Fruit fly (Drosophila melanogaster) whole organism, prepupa: ENCODE data around the gene CG8117.

Source experiments
- CG11294 ChIP-seq: fragments of 200-800 bp; sonication (Bioruptor generic); IDR thresholded peaks from 2 replicates; pipeline ENCODE4 v1.3.6; 2022; ENCODE audit warnings: missing biosample characterization, missing genetic modification characterization
- CG11762 ChIP-seq: fragments of 200-800 bp; sonication (Bioruptor generic); optimal IDR thresholded peaks from 3 replicates; lab custom pipeline; 2016; ENCODE audit warnings: missing biosample characterization, missing genetic modification characterization; ENCODE audit not compliant: insufficient read depth
- CG11902 ChIP-seq: fragments of 200-800 bp; sonication (Bioruptor generic); optimal IDR thresholded peaks from 3 replicates; lab custom pipeline; 2016; ENCODE audit warnings: missing biosample characterization, missing genetic modification characterization
- CG15336 ChIP-seq: fragments of 200-800 bp; sonication (Bioruptor generic); IDR thresholded peaks from 2 replicates; pipeline ENCODE4 v1.3.6; 2022; ENCODE audit warnings: missing biosample characterization, missing genetic modification characterization
- CG1621 ChIP-seq: fragments of 200-800 bp; sonication (Bioruptor generic); optimal IDR thresholded peaks from 3 replicates; lab custom pipeline; 2018; ENCODE audit warnings: missing biosample characterization, mild to moderate bottlenecking, missing genetic modification characterization
- CG3032 ChIP-seq: fragments of 200-800 bp; optimal IDR thresholded peaks from 2 replicates; lab custom pipeline; 2019; ENCODE audit warnings: missing biosample characterization, mild to moderate bottlenecking, missing genetic modification characterization, moderate library complexity
- CG32006 ChIP-seq: fragments of 200-800 bp; sonication (Bioruptor generic); optimal IDR thresholded peaks from 3 replicates; lab custom pipeline; 2017; ENCODE audit warnings: missing biosample characterization, mild to moderate bottlenecking, missing genetic modification characterization
- CG3919 ChIP-seq: fragments of 200-800 bp; sonication (Bioruptor generic); optimal IDR thresholded peaks from 3 replicates; lab custom pipeline; 2016; ENCODE audit warnings: missing biosample characterization, missing genetic modification characterization
- CG6163 ChIP-seq: fragments of 200-800 bp; sonication (Bioruptor generic); IDR thresholded peaks from 3 replicates; pipeline ENCODE4 v1.3.6; 2022; ENCODE audit warnings: missing biosample characterization, missing genetic modification characterization
- CG6276 ChIP-seq: fragments of 200-800 bp; sonication (Bioruptor generic); optimal IDR thresholded peaks from 2 replicates; lab custom pipeline; 2017; ENCODE audit warnings: missing biosample characterization, mild to moderate bottlenecking, missing genetic modification characterization
- CG6792 ChIP-seq: fragments of 200-800 bp; sonication (Bioruptor generic); optimal IDR thresholded peaks from 3 replicates; lab custom pipeline; 2016; ENCODE audit warnings: missing biosample characterization, missing genetic modification characterization
- CG6854 ChIP-seq: fragments of 200-800 bp; sonication (Bioruptor generic); optimal IDR thresholded peaks from 2 replicates; lab custom pipeline; 2017; ENCODE audit warnings: missing biosample characterization, mild to moderate bottlenecking, missing genetic modification characterization
- CG7368 ChIP-seq: fragments of 200-800 bp; sonication (Bioruptor generic); optimal IDR thresholded peaks from 3 replicates; lab custom pipeline; 2016; ENCODE audit warnings: missing biosample characterization, missing genetic modification characterization
- CG8119 ChIP-seq: fragments of 200-800 bp; sonication (Bioruptor generic); IDR thresholded peaks from 3 replicates; pipeline ENCODE4 v1.3.6; 2022; ENCODE audit warnings: missing biosample characterization, missing genetic modification characterization
- CG8319 ChIP-seq: fragments of 200-800 bp; sonication (Bioruptor generic); optimal IDR thresholded peaks from 3 replicates; lab custom pipeline; 2016; ENCODE audit warnings: missing biosample characterization, missing genetic modification characterization
- CG8632 ChIP-seq: fragments of 200-800 bp; sonication (Bioruptor generic); optimal IDR thresholded peaks from 3 replicates; lab custom pipeline; 2016; ENCODE audit warnings: missing biosample characterization, missing genetic modification characterization
- Eip75B ChIP-seq: fragments of 200-800 bp; sonication (Bioruptor generic); optimal IDR thresholded peaks from 3 replicates; lab custom pipeline; 2016; ENCODE audit warnings: missing biosample characterization, missing genetic modification characterization
- Eip93F ChIP-seq: fragments of 200-800 bp; sonication (Bioruptor generic); optimal IDR thresholded peaks from 2 replicates; lab custom pipeline; 2016; ENCODE audit warnings: missing biosample characterization, mild to moderate bottlenecking, missing genetic modification characterization
- Ets21C ChIP-seq: fragments of 200-800 bp; sonication (Bioruptor generic); optimal IDR thresholded peaks from 3 replicates; lab custom pipeline; 2016; ENCODE audit warnings: missing biosample characterization, missing genetic modification characterization
- Ets96B ChIP-seq: fragments of 200-800 bp; optimal IDR thresholded peaks from 2 replicates; lab custom pipeline; 2019; ENCODE audit warnings: missing biosample characterization, mild to moderate bottlenecking, missing genetic modification characterization, moderate library complexity
- Gug ChIP-seq: fragments of 200-800 bp; sonication (Bioruptor generic); IDR thresholded peaks from 2 replicates; pipeline ENCODE4 v1.3.6; 2022; ENCODE audit warnings: missing biosample characterization, missing genetic modification characterization
- Hr39 ChIP-seq: fragments of 200-800 bp; sonication (Bioruptor generic); optimal IDR thresholded peaks from 2 replicates; lab custom pipeline; 2016; ENCODE audit warnings: missing biosample characterization, missing genetic modification characterization
- Hr4 ChIP-seq: fragments of 200-800 bp; sonication (Bioruptor generic); optimal IDR thresholded peaks from 3 replicates; lab custom pipeline; 2016; ENCODE audit warnings: missing biosample characterization, missing genetic modification characterization
- Met ChIP-seq: fragments of 200-800 bp; sonication (Bioruptor generic); optimal IDR thresholded peaks from 3 replicates; lab custom pipeline; 2016; ENCODE audit warnings: missing biosample characterization, missing genetic modification characterization
- OdsH ChIP-seq: fragments of 200-800 bp; sonication (Bioruptor generic); optimal IDR thresholded peaks from 3 replicates; lab custom pipeline; 2016; ENCODE audit warnings: missing biosample characterization, missing genetic modification characterization
- Smox ChIP-seq: fragments of 200-800 bp; sonication (Bioruptor generic); optimal IDR thresholded peaks from 3 replicates; lab custom pipeline; 2016; ENCODE audit warnings: missing biosample characterization, missing genetic modification characterization
- Sox102F ChIP-seq: fragments of 200-800 bp; sonication (Bioruptor generic); optimal IDR thresholded peaks from 2 replicates; lab custom pipeline; 2016; ENCODE audit warnings: missing biosample characterization, mild to moderate bottlenecking, missing genetic modification characterization
- Sox14 ChIP-seq: fragments of 200-800 bp; sonication (Bioruptor generic); optimal IDR thresholded peaks from 3 replicates; lab custom pipeline; 2016; ENCODE audit warnings: missing biosample characterization, missing genetic modification characterization
- Sox15 ChIP-seq: fragments of 200-800 bp; sonication (Bioruptor generic); optimal IDR thresholded peaks from 3 replicates; lab custom pipeline; 2016; ENCODE audit warnings: missing biosample characterization, missing genetic modification characterization
- achi ChIP-seq: fragments of 200-800 bp; sonication (Bioruptor generic); optimal IDR thresholded peaks from 3 replicates; lab custom pipeline; 2016; ENCODE audit warnings: missing biosample characterization, missing genetic modification characterization
- cyc ChIP-seq: fragments of 200-800 bp; sonication (Bioruptor generic); optimal IDR thresholded peaks from 3 replicates; lab custom pipeline; 2016; ENCODE audit warnings: missing biosample characterization, missing genetic modification characterization
- dac ChIP-seq: fragments of 200-800 bp; sonication (Bioruptor generic); optimal IDR thresholded peaks from 2 replicates; lab custom pipeline; 2017; ENCODE audit warnings: missing biosample characterization, mild to moderate bottlenecking, missing genetic modification characterization
- eg ChIP-seq: fragments of 200-800 bp; sonication (Bioruptor generic); IDR thresholded peaks from 3 replicates; pipeline ENCODE4 v1.3.6; 2022; ENCODE audit warnings: missing biosample characterization, missing genetic modification characterization
- fd59A ChIP-seq: fragments of 200-800 bp; sonication (Bioruptor generic); optimal IDR thresholded peaks from 2 replicates; lab custom pipeline; 2017; ENCODE audit warnings: missing biosample characterization, mild to moderate bottlenecking, missing genetic modification characterization, missing genetic modification reagents
- fd85E ChIP-seq: fragments of 200-800 bp; sonication (Bioruptor generic); optimal IDR thresholded peaks from 3 replicates; lab custom pipeline; 2016; ENCODE audit warnings: missing biosample characterization, missing genetic modification characterization
- fkh ChIP-seq: fragments of 200-800 bp; sonication (Bioruptor generic); optimal IDR thresholded peaks from 3 replicates; lab custom pipeline; 2017; ENCODE audit warnings: missing biosample characterization, mild to moderate bottlenecking, missing genetic modification characterization, moderate library complexity
- lz ChIP-seq: fragments of 200-800 bp; sonication (Bioruptor generic); optimal IDR thresholded peaks from 3 replicates; lab custom pipeline; 2016; ENCODE audit warnings: missing biosample characterization, missing genetic modification characterization
- net ChIP-seq: fragments of 200-800 bp; sonication (Bioruptor generic); optimal IDR thresholded peaks from 3 replicates; lab custom pipeline; 2016; ENCODE audit warnings: missing biosample characterization, missing genetic modification characterization
- salr ChIP-seq, 2 experiments: fragments of 200-800 bp; sonication (Bioruptor generic); optimal IDR thresholded peaks; 3 replicates each; lab custom pipeline; 2016 to 2018; ENCODE audit warnings: missing biosample characterization in 2 of 2, missing genetic modification characterization in 2 of 2, mild to moderate bottlenecking in 1 of 2
- spab ChIP-seq: fragments of 200-800 bp; sonication (Bioruptor generic); optimal IDR thresholded peaks from 2 replicates; lab custom pipeline; 2017; ENCODE audit warnings: missing biosample characterization, mild to moderate bottlenecking, missing genetic modification characterization, missing genetic modification reagents
- ss ChIP-seq, 2 experiments: fragments of 200-800 bp; sonication (Bioruptor generic); optimal IDR thresholded peaks; 2 replicates in 1 of 2; 3 replicates in 1 of 2; lab custom pipeline; 2017 to 2018; ENCODE audit warnings: mild to moderate bottlenecking in 2 of 2, missing biosample characterization in 2 of 2, missing genetic modification characterization in 2 of 2, moderate library complexity in 1 of 2
- svp ChIP-seq: fragments of 200-800 bp; sonication (Bioruptor generic); peaks from one replicate; lab custom pipeline; 2016; ENCODE audit warnings: missing biosample characterization, missing genetic modification characterization
- topi ChIP-seq: fragments of 200-800 bp; sonication (Bioruptor generic); optimal IDR thresholded peaks from 3 replicates; lab custom pipeline; 2016; ENCODE audit warnings: missing biosample characterization, missing genetic modification characterization

Gene CG8117

dm6 chrX:15615426-15615825, 28.6 kb upstream of the CG8117 start (continued):
- TF ChIP-seq Eip93F (no peak), CG11294 (GFP tag; lab: Robert Waterston, UW) (peak; percentile 40), CG32006 (GFP tag; lab: Kevin White, UChicago) (peak; percentile 71), CG3032 (tag; lab: Kevin White, UChicago) (no peak), eg (GFP tag; lab: Robert Waterston, UW) (peak; percentile 76), CG6276 (GFP tag; lab: Kevin White, UChicago) (peak; percentile 53), CG8632 (GFP tag; lab: Kevin White, UChicago) (peak; percentile 19), Hr4 (GFP tag; lab: Kevin White, UChicago) (peak; percentile 61), spab (GFP tag; lab: Kevin White, UChicago) (no peak), Ets21C (GFP tag; lab: Kevin White, UChicago) (peak; percentile 37), Met (GFP tag; lab: Kevin White, UChicago) (peak; percentile 70), fd59A (GFP tag; lab: Kevin White, UChicago) (no peak), svp (GFP tag; lab: Kevin White, UChicago) (peak; percentile 66), CG1621 (no peak), CG6792 (peak; percentile 3), salr (GFP tag; optimal IDR thresholded peaks at IDR 0.05; lab: Kevin White, UChicago) (peak in 1 of 2 experiments; percentile 50), ss (GFP tag; optimal IDR thresholded peaks at IDR 0.05; lab: Kevin White, UChicago) (no peak), CG6854 (no peak), CG6163 (peak; percentile 74), fkh (GFP tag; lab: Kevin White, UChicago) (no peak), OdsH (GFP tag; lab: Kevin White, UChicago) (peak; percentile 61), CG8319 (GFP tag; lab: Kevin White, UChicago) (no peak), lz (GFP tag; lab: Kevin White, UChicago) (peak; percentile 63), Eip75B (GFP tag; lab: Kevin White, UChicago) (peak; percentile 31), net (GFP tag; lab: Kevin White, UChicago) (peak; percentile 47), Sox15 (GFP tag; lab: Kevin White, UChicago) (no peak), topi (GFP tag; lab: Kevin White, UChicago) (peak; percentile 58), dac (peak; percentile 4), CG11902 (GFP tag; lab: Kevin White, UChicago) (no peak), Sox14 (GFP tag; lab: Kevin White, UChicago) (peak; percentile 45), fd85E (GFP tag; lab: Kevin White, UChicago) (no peak), cyc (peak; percentile 62), CG8119 (GFP tag; lab: Robert Waterston, UW) (peak; percentile 69)

- TF ChIP-seq Sox14 (GFP tag; lab: Kevin White, UChicago) (no peak), svp (GFP tag; lab: Kevin White, UChicago) (peak; percentile 22)
These were observed 28.0 kb upstream of the CG8117 start for dm6 chrX:15616018-15616417.

dm6 chrX:15616532-15616931, 27.5 kb upstream of the CG8117 start:
- no peak for TF ChIP-seq Ets21C (GFP tag; lab: Kevin White, UChicago)
- no peak for TF ChIP-seq spab (GFP tag; lab: Kevin White, UChicago)
- TF ChIP-seq Met (GFP tag; lab: Kevin White, UChicago), result no peak
- no peak for TF ChIP-seq CG6854

DNA sequence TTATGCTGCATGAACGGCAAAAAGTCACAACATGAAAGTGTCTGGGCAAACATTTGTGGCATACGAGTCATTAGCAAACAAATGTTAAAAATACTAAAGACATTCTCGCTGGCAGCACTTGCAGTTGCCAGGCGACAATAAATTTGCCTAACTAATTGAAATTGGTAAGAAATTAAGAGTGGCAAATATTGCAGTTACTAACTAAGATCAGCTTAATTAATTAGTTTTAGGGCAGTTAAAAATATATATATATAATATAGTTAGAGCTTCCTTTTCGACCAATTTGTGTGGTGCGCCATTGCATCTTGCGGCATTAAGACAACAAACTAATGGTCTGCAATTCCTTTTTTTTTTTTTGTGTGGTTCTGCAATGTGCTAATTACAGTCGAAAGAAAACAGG, 26.1 kb upstream of the CG8117 start:
- no peak for TF ChIP-seq spab (GFP tag; lab: Kevin White, UChicago)
- TF ChIP-seq fd59A (GFP tag; lab: Kevin White, UChicago), result peak; percentile 18
- 0 out of 2 replicates have a peak, but pooled peaks have one; percentile 35 for TF ChIP-seq CG11294 (GFP tag; lab: Robert Waterston, UW)
- TF ChIP-seq Hr39, result no peak
- peak; percentile 44 for TF ChIP-seq Sox102F (GFP tag; lab: Kevin White, UChicago)
- no peak for TF ChIP-seq CG8319 (GFP tag; lab: Kevin White, UChicago)
- TF ChIP-seq svp (GFP tag; lab: Kevin White, UChicago), result peak; percentile 65
- TF ChIP-seq Eip75B (GFP tag; lab: Kevin White, UChicago), result peak; percentile 3
- TF ChIP-seq achi, result peak; percentile 69
- TF ChIP-seq CG1621, result no peak
- TF ChIP-seq CG6854, result no peak
- peak; percentile 66 for TF ChIP-seq CG6276 (GFP tag; lab: Kevin White, UChicago)
- peak; percentile 45 for TF ChIP-seq net (GFP tag; lab: Kevin White, UChicago)
- peak; percentile 34 for TF ChIP-seq Sox14 (GFP tag; lab: Kevin White, UChicago)
- no peak for TF ChIP-seq CG11762
- no peak for TF ChIP-seq CG7368 (GFP tag; lab: Kevin White, UChicago)
- peak; percentile 80 for TF ChIP-seq CG15336 (GFP tag; lab: Robert Waterston, UW)
- peak; percentile 35 for TF ChIP-seq Smox (GFP tag; lab: Kevin White, UChicago)
- TF ChIP-seq salr (GFP tag; optimal IDR thresholded peaks at IDR 0.05; lab: Kevin White, UChicago), result no peak
- TF ChIP-seq cyc, result no peak
- TF ChIP-seq dac, result peak; percentile 24
- TF ChIP-seq Ets96B, result peak; percentile 14
- peak; percentile 73 for TF ChIP-seq Gug (GFP tag; lab: Robert Waterston, UW)
- peak; percentile 47 for TF ChIP-seq CG3919 (GFP tag; lab: Kevin White, UChicago)
- peak; percentile 87 for TF ChIP-seq CG6163
- no peak for TF ChIP-seq CG3032 (tag; lab: Kevin White, UChicago)
- no peak for TF ChIP-seq CG11902 (GFP tag; lab: Kevin White, UChicago)
- peak; percentile 49 for TF ChIP-seq Hr4 (GFP tag; lab: Kevin White, UChicago)
